Worm (Caenorhabditis elegans): ENCODE measurements around the gene scl-6.

DNA sequence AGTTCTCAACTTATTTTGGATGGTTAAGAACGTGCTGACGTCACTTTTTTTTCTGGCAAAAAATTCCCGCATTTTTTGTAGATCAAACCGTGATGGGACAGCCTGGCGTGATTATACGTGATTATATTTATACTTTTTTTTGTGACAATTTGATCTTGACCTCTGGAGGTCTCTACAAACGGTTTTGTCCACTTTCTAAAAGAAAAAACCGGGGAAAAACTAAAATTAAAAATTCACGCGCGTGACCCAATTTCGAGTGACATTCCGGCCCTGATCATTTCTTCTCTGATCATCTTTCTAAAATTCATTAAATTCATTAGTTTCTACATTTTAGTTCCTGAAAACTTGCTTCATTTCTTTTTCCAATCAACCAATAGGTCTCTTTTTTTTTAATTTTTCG, 36.3 kb downstream of the scl-6 start, which contains the start of gene rde-11:
- TF ChIP-seq lsy-2 (tag; optimal IDR thresholded peaks at IDR 0.05) (no peak), mdl-1 (tag; optimal IDR thresholded peaks at IDR 0.05) (no peak), snpc-4 (tag; optimal IDR thresholded peaks at IDR 0.05) (no peak), unc-62 (GFP tag; optimal IDR thresholded peaks at IDR 0.05) (no peak), mab-5 (tag; optimal IDR thresholded peaks at IDR 0.05) (no peak)
